Worm (Caenorhabditis elegans) whole organism, mixed stage, embryonic: ENCODE data around the gene F07G6.5.

Experiments
- bed-3 ChIP-seq: fragments of 200-800 bp; sonication (Bioruptor generic); optimal IDR thresholded peaks from 3 replicates; lab custom pipeline; 2018; ENCODE audit warnings: mild to moderate bottlenecking, missing genetic modification characterization, moderate library complexity, missing compliant biosample characterization
- ceh-39 ChIP-seq: fragments of 150-350 bp; optimal IDR thresholded peaks from 2 replicates; lab custom pipeline; 2014; ENCODE audit warnings: missing biosample characterization, missing genetic modification characterization
- elt-1 ChIP-seq: sonication (generic microtip); optimal IDR thresholded peaks from 2 replicates; lab custom pipeline; 2017; ENCODE audit warnings: missing genetic modification characterization, mild to moderate bottlenecking, missing compliant biosample characterization, antibody characterized with exemption, moderate library complexity, borderline replicate concordance; ENCODE audit not compliant: insufficient read depth
- elt-3 ChIP-seq: fragments of 150-350 bp; optimal IDR thresholded peaks from 2 replicates; lab custom pipeline; 2014; ENCODE audit warnings: missing biosample characterization, missing genetic modification characterization
- ham-2 ChIP-seq: fragments of 200-800 bp; sonication (Bioruptor generic); optimal IDR thresholded peaks from 2 replicates; lab custom pipeline; 2018; ENCODE audit warnings: mild to moderate bottlenecking, missing genetic modification characterization, missing compliant biosample characterization
- lin-13 ChIP-seq: fragments of 150-350 bp; optimal IDR thresholded peaks from 2 replicates; lab custom pipeline; 2014; ENCODE audit warnings: missing biosample characterization, missing genetic modification characterization
- nhr-12 ChIP-seq: fragments of 150-350 bp; optimal IDR thresholded peaks from 2 replicates; lab custom pipeline; 2014; ENCODE audit warnings: missing biosample characterization, missing genetic modification characterization
- nhr-237 ChIP-seq: fragments of 150-350 bp; optimal IDR thresholded peaks from 2 replicates; lab custom pipeline; 2014; ENCODE audit warnings: missing biosample characterization, missing genetic modification characterization
- nhr-28 ChIP-seq: fragments of 150-350 bp; optimal IDR thresholded peaks from 2 replicates; lab custom pipeline; 2014; ENCODE audit warnings: missing biosample characterization, missing genetic modification characterization
- pha-4 ChIP-seq: fragments of 150-350 bp; optimal IDR thresholded peaks from 2 replicates; lab custom pipeline; 2018; ENCODE audit warnings: missing biosample characterization, missing genetic modification reagents, missing genetic modification characterization
- snpc-4 ChIP-seq: fragments of 150-350 bp; optimal IDR thresholded peaks from 2 replicates; lab custom pipeline; 2014; ENCODE audit warnings: missing biosample characterization, missing genetic modification characterization
- unc-62 ChIP-seq: fragments of 150-350 bp; optimal IDR thresholded peaks from 2 replicates; lab custom pipeline; 2014; ENCODE audit warnings: missing biosample characterization, missing genetic modification reagents, missing genetic modification characterization
- ztf-11 ChIP-seq: fragments of 150-350 bp; optimal IDR thresholded peaks from 2 replicates; lab custom pipeline; 2014; ENCODE audit warnings: missing biosample characterization, missing genetic modification characterization

ce11 chrX:1737606-1738005 lies 31.2 kb upstream of the F07G6.5 start, which contains the start of gene F07G6.10:
- TF ChIP-seq elt-1 (tag; lab: Kevin White, UChicago), result no peak
- TF ChIP-seq bed-3 (GFP tag; lab: Kevin White, UChicago), result no peak
- no peak for TF ChIP-seq snpc-4 (tag; lab: Kevin White, UChicago)
- TF ChIP-seq nhr-28 (tag; lab: Kevin White, UChicago), result no peak
- TF ChIP-seq unc-62 (GFP tag; lab: Kevin White, UChicago), result no peak
- no peak for TF ChIP-seq lin-13 (tag; lab: Kevin White, UChicago)
- no peak for TF ChIP-seq nhr-237 (tag; lab: Kevin White, UChicago)
- no peak for TF ChIP-seq ham-2 (GFP tag; lab: Kevin White, UChicago)
- no peak for TF ChIP-seq elt-3 (tag; lab: Kevin White, UChicago)
- no peak for TF ChIP-seq ztf-11 (tag; lab: Kevin White, UChicago)
- no peak for TF ChIP-seq ceh-39 (tag; lab: Kevin White, UChicago)
- TF ChIP-seq pha-4 (tag; lab: Kevin White, UChicago), result no peak
- TF ChIP-seq nhr-12 (tag; lab: Kevin White, UChicago), result no peak
